Worm (Caenorhabditis elegans) whole organism, L2 larva: Measurements from ENCODE around the gene C54D10.4.

ENCODE experiments used
- C34F6.9 ChIP-seq: fragments of 150-350 bp; optimal IDR thresholded peaks from 2 replicates; lab custom pipeline; 2014; ENCODE audit warnings: missing biosample characterization, missing genetic modification characterization
- F13H6.1 ChIP-seq: sonication (generic microtip); optimal IDR thresholded peaks from 2 replicates; lab custom pipeline; 2016; ENCODE audit warnings: missing genetic modification characterization, missing compliant biosample characterization
- R02D3.7 ChIP-seq: fragments of 150-350 bp; optimal IDR thresholded peaks from 2 replicates; lab custom pipeline; 2014; ENCODE audit warnings: missing biosample characterization, missing genetic modification characterization
- alr-1 ChIP-seq: fragments of 150-350 bp; optimal IDR thresholded peaks from 2 replicates; lab custom pipeline; 2014; ENCODE audit warnings: missing biosample characterization, missing genetic modification characterization
- aly-2 ChIP-seq: fragments of 150-350 bp; optimal IDR thresholded peaks from 2 replicates; lab custom pipeline; 2014; ENCODE audit warnings: missing biosample characterization, missing genetic modification characterization
- ama-1 ChIP-seq: fragments of 150-350 bp; optimal IDR thresholded peaks from 2 replicates; lab custom pipeline; 2018; ENCODE audit warnings: inconsistent platforms
- blmp-1 ChIP-seq: sonication (generic microtip); optimal IDR thresholded peaks from 2 replicates; lab custom pipeline; 2017; ENCODE audit warnings: missing genetic modification characterization, mild to moderate bottlenecking, missing compliant biosample characterization, antibody characterized with exemption, moderate library complexity; ENCODE audit not compliant: insufficient read depth
- ceh-16 ChIP-seq: fragments of 150-350 bp; optimal IDR thresholded peaks from 2 replicates; lab custom pipeline; 2014; ENCODE audit warnings: missing biosample characterization, missing genetic modification characterization
- crh-2 ChIP-seq: sonication (generic microtip); optimal IDR thresholded peaks from 2 replicates; lab custom pipeline; 2017; ENCODE audit warnings: missing biosample characterization, missing genetic modification characterization
- dmd-4 ChIP-seq: sonication (generic microtip); optimal IDR thresholded peaks from 2 replicates; lab custom pipeline; 2017; ENCODE audit warnings: missing biosample characterization, missing genetic modification characterization
- elt-1 ChIP-seq: fragments of 150-350 bp; optimal IDR thresholded peaks from 2 replicates; lab custom pipeline; 2014; ENCODE audit warnings: missing biosample characterization, missing genetic modification characterization
- elt-3 ChIP-seq: sonication (generic microtip); optimal IDR thresholded peaks from 2 replicates; lab custom pipeline; 2017; ENCODE audit warnings: missing biosample characterization, missing genetic modification characterization
- fos-1 ChIP-seq: fragments of 150-350 bp; optimal IDR thresholded peaks from 2 replicates; lab custom pipeline; 2014; ENCODE audit warnings: missing biosample characterization, missing genetic modification characterization
- gmeb-1 ChIP-seq: fragments of 150-350 bp; optimal IDR thresholded peaks from 2 replicates; lab custom pipeline; 2014; ENCODE audit warnings: missing biosample characterization, missing genetic modification characterization
- lin-11 ChIP-seq: fragments of 150-350 bp; sonication (generic microtip); optimal IDR thresholded peaks from 2 replicates; lab custom pipeline; 2014; ENCODE audit warnings: missing biosample characterization, missing genetic modification characterization, inconsistent platforms, mixed read lengths
- lin-13 ChIP-seq: fragments of 150-350 bp; optimal IDR thresholded peaks from 2 replicates; lab custom pipeline; 2014; ENCODE audit warnings: missing biosample characterization, missing genetic modification reagents, missing genetic modification characterization
- lin-39 ChIP-seq: fragments of 150-350 bp; optimal IDR thresholded peaks from 2 replicates; lab custom pipeline; 2014; ENCODE audit warnings: missing biosample characterization, missing genetic modification reagents, missing genetic modification characterization
- lsy-2 ChIP-seq, 2 experiments: fragments of 150-350 bp in 1 of 2; sonication (generic microtip) in 1 of 2; optimal IDR thresholded peaks; 2 replicates each; lab custom pipeline; 2014 to 2017; ENCODE audit warnings: missing biosample characterization in 2 of 2, missing genetic modification characterization in 2 of 2
- mab-5 ChIP-seq: fragments of 150-350 bp; optimal IDR thresholded peaks from 2 replicates; lab custom pipeline; 2014; ENCODE audit warnings: missing biosample characterization, missing genetic modification characterization
- mbf-1 ChIP-seq: sonication (generic microtip); optimal IDR thresholded peaks from 2 replicates; lab custom pipeline; 2017; ENCODE audit warnings: missing biosample characterization, missing genetic modification characterization
- mdl-1 ChIP-seq, 2 experiments: fragments of 150-350 bp in 1 of 2; sonication (generic microtip) in 1 of 2; optimal IDR thresholded peaks; 2 replicates each; lab custom pipeline; 2017; ENCODE audit warnings: missing biosample characterization in 2 of 2, missing genetic modification characterization in 2 of 2
- nhr-12 ChIP-seq: fragments of 150-350 bp; optimal IDR thresholded peaks from 2 replicates; lab custom pipeline; 2014; ENCODE audit warnings: missing biosample characterization, missing genetic modification characterization
- nhr-129 ChIP-seq: fragments of 150-350 bp; optimal IDR thresholded peaks from 2 replicates; lab custom pipeline; 2014; ENCODE audit warnings: missing biosample characterization, missing genetic modification characterization
- nhr-21 ChIP-seq: fragments of 150-350 bp; optimal IDR thresholded peaks from 2 replicates; lab custom pipeline; 2014; ENCODE audit warnings: missing biosample characterization, missing genetic modification characterization
- nhr-237 ChIP-seq: fragments of 150-350 bp; optimal IDR thresholded peaks from 2 replicates; lab custom pipeline; 2014; ENCODE audit warnings: missing biosample characterization, missing genetic modification characterization
- nhr-25 ChIP-seq: fragments of 150-350 bp; sonication (generic microtip); optimal IDR thresholded peaks from 3 replicates; lab custom pipeline; 2014; ENCODE audit warnings: missing biosample characterization, missing genetic modification characterization
- nhr-77 ChIP-seq: fragments of 150-350 bp; optimal IDR thresholded peaks from 2 replicates; lab custom pipeline; 2014; ENCODE audit warnings: missing biosample characterization, missing genetic modification characterization
- peb-1 ChIP-seq: fragments of 150-350 bp; optimal IDR thresholded peaks from 2 replicates; lab custom pipeline; 2014; ENCODE audit warnings: missing biosample characterization, missing genetic modification characterization
- sem-4 ChIP-seq: fragments of 150-350 bp; optimal IDR thresholded peaks from 2 replicates; lab custom pipeline; 2014; ENCODE audit warnings: missing biosample characterization, missing genetic modification reagents, missing genetic modification characterization
- sma-3 ChIP-seq: sonication (generic microtip); optimal IDR thresholded peaks from 2 replicates; lab custom pipeline; 2016; ENCODE audit warnings: missing genetic modification reagents, missing genetic modification characterization, missing compliant biosample characterization
- sma-9 ChIP-seq, 2 experiments: fragments of 150-350 bp in 1 of 2; sonication (generic microtip) in 1 of 2; optimal IDR thresholded peaks; 2 replicates each; lab custom pipeline; 2014 to 2016; ENCODE audit warnings: missing genetic modification characterization in 2 of 2, mild to moderate bottlenecking in 1 of 2, missing biosample characterization in 1 of 2, missing compliant biosample characterization in 1 of 2, missing genetic modification reagents in 1 of 2, moderate library complexity in 1 of 2
- snpc-4 ChIP-seq: fragments of 150-350 bp; optimal IDR thresholded peaks from 2 replicates; lab custom pipeline; 2014; ENCODE audit warnings: missing biosample characterization, missing genetic modification characterization
- unc-55 ChIP-seq: fragments of 150-350 bp; sonication (generic microtip); optimal IDR thresholded peaks from 3 replicates; lab custom pipeline; 2014; ENCODE audit warnings: missing biosample characterization, missing genetic modification reagents, missing genetic modification characterization
- unc-62 ChIP-seq: fragments of 150-350 bp; optimal IDR thresholded peaks from 2 replicates; lab custom pipeline; 2014; ENCODE audit warnings: missing biosample characterization, missing genetic modification reagents, missing genetic modification characterization
- zag-1 ChIP-seq: fragments of 150-350 bp; optimal IDR thresholded peaks from 2 replicates; lab custom pipeline; 2014; ENCODE audit warnings: missing biosample characterization, missing genetic modification characterization
- ztf-1 ChIP-seq: fragments of 200-800 bp; sonication (Bioruptor generic); conservative IDR thresholded peaks from 2 replicates; pipeline ENCODE4 v1.3.6; 2022; ENCODE audit warnings: missing genetic modification characterization, missing compliant biosample characterization
- ztf-11 ChIP-seq: sonication (generic microtip); optimal IDR thresholded peaks from 2 replicates; lab custom pipeline; 2017; ENCODE audit warnings: missing biosample characterization, missing genetic modification characterization
- ztf-4 ChIP-seq: fragments of 150-350 bp; optimal IDR thresholded peaks from 2 replicates; lab custom pipeline; 2014; ENCODE audit warnings: missing biosample characterization, missing genetic modification characterization

Gene C54D10.4

ce11 chrV:12413651-12414114, 7.1 kb downstream of the C54D10.4 start, which contains the start of gene cdr-6:
Gene cdr-6, minus strand, starts transcription at chrV:12413701.
- TF ChIP-seq sem-4 (tag; lab: Kevin White, UChicago) = no peak
- no peak for TF ChIP-seq mab-5
- TF ChIP-seq sma-3 (GFP tag; lab: Kevin White, UChicago) = no peak
- TF ChIP-seq C34F6.9 (tag; lab: Kevin White, UChicago) = peak; percentile 32
- TF ChIP-seq F13H6.1 = peak; percentile 18
- peak; percentile 30 for TF ChIP-seq fos-1
- TF ChIP-seq sma-9 (GFP tag; optimal IDR thresholded peaks at IDR 0.05; lab: Kevin White, UChicago) = peak; percentile 65
- TF ChIP-seq sma-9 (tag; optimal IDR thresholded peaks at IDR 0.05; lab: Kevin White, UChicago) = no peak
- TF ChIP-seq lsy-2 (tag; optimal IDR thresholded peaks at IDR 0.05; lab: Kevin White, UChicago) = peak in 1 of 2 experiments; percentile 3

- TF ChIP-seq aly-2 (tag; lab: Kevin White, UChicago) (no peak), elt-1 (tag; lab: Kevin White, UChicago) (no peak), lin-11 (tag; lab: Kevin White, UChicago) (no peak), sma-3 (GFP tag; lab: Kevin White, UChicago) (no peak), nhr-77 (no peak), R02D3.7 (tag; lab: Kevin White, UChicago) (no peak), blmp-1 (tag; lab: Kevin White, UChicago) (no peak), F13H6.1 (no peak), ceh-16 (tag; lab: Kevin White, UChicago) (no peak), gmeb-1 (tag; lab: Kevin White, UChicago) (no peak)
These were observed 8.4 kb downstream of the C54D10.4 start for ce11 chrV:12412321-12412720.

DNA sequence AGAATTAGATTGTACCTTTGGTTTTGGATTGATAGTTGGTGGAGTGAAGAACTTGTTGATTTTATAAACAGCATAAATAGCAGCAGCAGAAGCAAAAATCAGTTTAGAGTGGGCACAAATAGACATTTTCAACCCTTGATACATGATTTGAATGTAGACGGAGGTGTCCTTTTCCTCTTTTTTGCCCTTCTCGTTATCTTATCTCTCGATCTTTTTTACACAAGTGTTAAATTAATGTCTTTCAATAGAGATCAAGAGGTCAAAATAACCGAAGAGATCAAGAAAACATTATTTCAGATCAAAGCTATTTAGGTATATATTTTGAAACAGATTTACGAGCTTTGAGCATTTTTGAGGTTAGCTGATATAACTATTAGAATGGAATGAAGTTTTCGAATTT, 8.8 kb downstream of the C54D10.4 start, which contains the start of gene cdr-7:
Gene cdr-7, minus strand, starts transcription at position 205 of the 400 bp plus-strand sequence.
- TF ChIP-seq C34F6.9 (tag; lab: Kevin White, UChicago) (no peak), lin-13 (no peak), blmp-1 (tag; lab: Kevin White, UChicago) (peak; percentile 13), nhr-25 (peak; percentile 12), dmd-4 (tag; lab: Kevin White, UChicago) (no peak), sma-9 (GFP tag; optimal IDR thresholded peaks at IDR 0.05; lab: Kevin White, UChicago) (peak; percentile 42), sma-9 (tag; optimal IDR thresholded peaks at IDR 0.05; lab: Kevin White, UChicago) (no peak)

- TF ChIP-seq nhr-25 = peak; percentile 85
- peak; percentile 24 for TF ChIP-seq nhr-21 (tag; lab: Kevin White, UChicago)
- no peak for TF ChIP-seq alr-1 (tag; lab: Kevin White, UChicago)
- TF ChIP-seq nhr-129 (tag; lab: Kevin White, UChicago) = peak; percentile 96
- no peak for TF ChIP-seq C34F6.9 (tag; lab: Kevin White, UChicago)
- TF ChIP-seq peb-1 (tag; lab: Kevin White, UChicago) = no peak
- TF ChIP-seq sma-9 (GFP tag; optimal IDR thresholded peaks at IDR 0.05; lab: Kevin White, UChicago) = peak; percentile 55
- TF ChIP-seq sma-9 (tag; optimal IDR thresholded peaks at IDR 0.05; lab: Kevin White, UChicago) = no peak
- no peak for TF ChIP-seq mab-5
- peak in 1 of 2 experiments; percentile 12 for TF ChIP-seq lsy-2 (tag; optimal IDR thresholded peaks at IDR 0.05; lab: Kevin White, UChicago)
These were observed 10.2 kb downstream of the C54D10.4 start, which contains the start of gene hrg-2 for ce11 chrV:12410416-12411001. Gene hrg-2, minus strand, starts transcription at chrV:12410513.

DNA sequence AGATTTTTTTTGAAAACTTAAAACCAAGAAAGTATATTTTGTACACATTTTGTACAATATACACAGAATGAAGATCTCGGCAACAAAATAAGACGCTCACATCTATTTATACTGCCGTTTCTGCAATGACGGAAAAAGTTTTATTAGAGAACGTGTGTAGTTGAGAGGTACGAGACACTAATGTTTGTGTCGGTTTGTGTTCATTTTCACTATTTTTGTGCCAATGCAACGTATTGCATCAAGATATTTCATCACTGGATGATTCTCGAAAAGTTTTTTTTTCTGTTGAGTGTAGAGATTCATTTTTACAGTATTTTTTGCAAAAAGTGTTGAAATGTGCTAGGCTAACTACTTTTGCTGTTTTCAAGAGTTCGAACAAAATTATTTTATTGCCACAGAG, 11.7 kb downstream of the C54D10.4 start:
- TF ChIP-seq ztf-11 (tag; lab: Kevin White, UChicago) (no peak), aly-2 (tag; lab: Kevin White, UChicago) (no peak), ztf-1 (no peak), ztf-4 (no peak), ceh-16 (tag; lab: Kevin White, UChicago) (no peak), lin-39 (no peak), sma-3 (GFP tag; lab: Kevin White, UChicago) (no peak), lsy-2 (tag; optimal IDR thresholded peaks at IDR 0.05; lab: Kevin White, UChicago) (peak in 1 of 2 experiments; percentile 48), F13H6.1 (no peak), peb-1 (tag; lab: Kevin White, UChicago) (no peak), unc-55 (GFP tag; lab: Kevin White, UChicago) (peak; percentile 53), nhr-25 (no peak), nhr-129 (tag; lab: Kevin White, UChicago) (peak; percentile 83), C34F6.9 (tag; lab: Kevin White, UChicago) (peak; percentile 37), nhr-237 (no peak), nhr-12 (tag; lab: Kevin White, UChicago) (no peak), R02D3.7 (tag; lab: Kevin White, UChicago) (no peak), nhr-21 (tag; lab: Kevin White, UChicago) (no peak), fos-1 (peak; percentile 44), mdl-1 (tag; optimal IDR thresholded peaks at IDR 0.05; lab: Kevin White, UChicago) (no peak), crh-2 (tag; lab: Kevin White, UChicago) (no peak), mab-5 (no peak), unc-62 (GFP tag; lab: Kevin White, UChicago) (no peak), gmeb-1 (tag; lab: Kevin White, UChicago) (peak; percentile 7), mbf-1 (tag; lab: Kevin White, UChicago) (no peak), sma-9 (GFP tag; optimal IDR thresholded peaks at IDR 0.05; lab: Kevin White, UChicago) (peak; percentile 51), sma-9 (tag; optimal IDR thresholded peaks at IDR 0.05; lab: Kevin White, UChicago) (no peak), lin-11 (tag; lab: Kevin White, UChicago) (no peak), ama-1 (lab: Kevin White, UChicago) (no peak), elt-3 (tag; lab: Kevin White, UChicago) (no peak), dmd-4 (tag; lab: Kevin White, UChicago) (no peak), blmp-1 (tag; lab: Kevin White, UChicago) (no peak), lin-13 (no peak), snpc-4 (no peak), zag-1 (tag; lab: Kevin White, UChicago) (no peak)
